Worm (Caenorhabditis elegans) whole organism, L2 larva: ENCODE data around the gene ada-2.

Experiments
- mdl-1 ChIP-seq, 2 experiments: fragments of 150-350 bp in 1 of 2; sonication (generic microtip) in 1 of 2; optimal IDR thresholded peaks; 2 replicates each; lab custom pipeline; 2017; ENCODE audit warnings: missing biosample characterization in 2 of 2, missing genetic modification characterization in 2 of 2
- snpc-4 ChIP-seq: fragments of 150-350 bp; optimal IDR thresholded peaks from 2 replicates; lab custom pipeline; 2014; ENCODE audit warnings: missing biosample characterization, missing genetic modification characterization

- TF ChIP-seq mdl-1 (tag; optimal IDR thresholded peaks at IDR 0.05; lab: Kevin White, UChicago) (peak in 1 of 2 experiments; percentile 7), snpc-4 (tag; lab: Kevin White, UChicago) (no peak)
Measured at ce11 chrII:7280584-7280983, 28.5 kb downstream of the ada-2 start.
